Worm (Caenorhabditis elegans) whole organism, L3 larva: ENCODE results near the gene rop-1.

Source experiments
- mdl-1 ChIP-seq: fragments of 150-350 bp; optimal IDR thresholded peaks from 2 replicates; lab custom pipeline; 2014; ENCODE audit warnings: missing biosample characterization, missing genetic modification characterization
- nhr-237 ChIP-seq: fragments of 150-350 bp; optimal IDR thresholded peaks from 2 replicates; lab custom pipeline; 2014; ENCODE audit warnings: missing biosample characterization, missing genetic modification characterization

- TF ChIP-seq mdl-1 (tag; lab: Kevin White, UChicago) = no peak
- no peak for TF ChIP-seq nhr-237
Measured at ce11 chrV:10270214-10270613, 15.4 kb upstream of the rop-1 start, which contains the start of gene ric-4.
